Worm (Caenorhabditis elegans) whole organism, young adult: Measurements from ENCODE around the gene rsf-1.

Experiments
- F49E8.2 ChIP-seq: sonication (generic microtip); optimal IDR thresholded peaks from 3 replicates; lab custom pipeline; 2017; ENCODE audit warnings: missing genetic modification characterization, mild to moderate bottlenecking, missing compliant biosample characterization, antibody characterized with exemption, moderate library complexity; ENCODE audit not compliant: insufficient read depth
- K12H6.12 ChIP-seq: fragments of 200-800 bp; sonication (Bioruptor generic); optimal IDR thresholded peaks from 2 replicates; lab custom pipeline; 2018; ENCODE audit warnings: mild to moderate bottlenecking, missing genetic modification characterization, missing compliant biosample characterization
- T07F8.4 ChIP-seq: sonication (generic microtip); optimal IDR thresholded peaks from 2 replicates; lab custom pipeline; 2016; ENCODE audit warnings: mild to moderate bottlenecking, missing genetic modification characterization, moderate library complexity, missing compliant biosample characterization
- T26A5.8 ChIP-seq: sonication (generic microtip); optimal IDR thresholded peaks from 2 replicates; lab custom pipeline; 2016; ENCODE audit warnings: missing genetic modification characterization, missing compliant biosample characterization
- cebp-2 ChIP-seq: fragments of 200-800 bp; sonication (Bioruptor generic); IDR thresholded peaks from 2 replicates; pipeline ENCODE4 v1.3.6; 2022; ENCODE audit warnings: missing genetic modification characterization, missing compliant biosample characterization
- ceh-27 ChIP-seq: fragments of 200-800 bp; sonication (Bioruptor generic); optimal IDR thresholded peaks from 2 replicates; lab custom pipeline; 2018; ENCODE audit warnings: mild to moderate bottlenecking, missing genetic modification characterization, moderate library complexity, missing compliant biosample characterization
- egl-18 ChIP-seq: fragments of 200-800 bp; sonication (Bioruptor generic); IDR thresholded peaks from 2 replicates; pipeline ENCODE4 v1.3.6; 2022; ENCODE audit warnings: missing genetic modification reagents, missing genetic modification characterization, missing compliant biosample characterization
- gei-17 ChIP-seq: fragments of 200-800 bp; sonication (Bioruptor generic); optimal IDR thresholded peaks from 2 replicates; lab custom pipeline; 2018; ENCODE audit warnings: mild to moderate bottlenecking, missing genetic modification characterization, missing compliant biosample characterization
- him-1 ChIP-seq: sonication (generic microtip); optimal IDR thresholded peaks from 2 replicates; lab custom pipeline; 2016; ENCODE audit warnings: missing genotype, missing genetic modification reagents, missing genetic modification characterization, missing compliant biosample characterization
- hlh-12 ChIP-seq: sonication (generic microtip); optimal IDR thresholded peaks from 2 replicates; lab custom pipeline; 2016; ENCODE audit warnings: missing genetic modification characterization, missing compliant biosample characterization
- hrde-1 ChIP-seq: sonication (generic microtip); optimal IDR thresholded peaks from 2 replicates; lab custom pipeline; 2016; ENCODE audit warnings: missing genetic modification characterization, mild to moderate bottlenecking, missing compliant biosample characterization, moderate library complexity, missing genotype, missing genetic modification reagents, borderline replicate concordance
- let-526 ChIP-seq: fragments of 200-800 bp; sonication (Bioruptor generic); IDR thresholded peaks from 2 replicates; pipeline ENCODE4 v1.3.6; 2022; ENCODE audit warnings: missing genetic modification reagents, missing genetic modification characterization, missing compliant biosample characterization
- let-607 ChIP-seq, 2 experiments: fragments of 200-800 bp in 1 of 2; sonication (Bioruptor generic) in 1 of 2; sonication (generic microtip) in 1 of 2; optimal IDR thresholded peaks; 2 replicates each; lab custom pipeline; 2016 to 2018; ENCODE audit warnings: mild to moderate bottlenecking in 2 of 2, missing compliant biosample characterization in 2 of 2, missing genetic modification characterization in 2 of 2, moderate library complexity in 2 of 2, missing genotype in 1 of 2
- lin-54 ChIP-seq: fragments of 200-800 bp; sonication (Bioruptor generic); optimal IDR thresholded peaks from 2 replicates; lab custom pipeline; 2018; ENCODE audit warnings: mild to moderate bottlenecking, missing genetic modification characterization, missing compliant biosample characterization
- lir-1 ChIP-seq: fragments of 200-800 bp; sonication (Bioruptor generic); conservative IDR thresholded peaks from 2 replicates; pipeline ENCODE4 v1.3.6; 2022; ENCODE audit warnings: missing genetic modification reagents, missing genetic modification characterization, missing compliant biosample characterization
- lsy-27 ChIP-seq: sonication (generic microtip); optimal IDR thresholded peaks from 2 replicates; lab custom pipeline; 2017; ENCODE audit warnings: missing genetic modification characterization, mild to moderate bottlenecking, missing compliant biosample characterization, antibody characterized with exemption, missing genotype, borderline replicate concordance; ENCODE audit not compliant: insufficient read depth
- madf-10 ChIP-seq: sonication (generic microtip); optimal IDR thresholded peaks from 2 replicates; lab custom pipeline; 2016; ENCODE audit warnings: mild to moderate bottlenecking, missing genetic modification characterization, missing compliant biosample characterization
- mes-4 ChIP-seq: sonication (generic microtip); optimal IDR thresholded peaks from 2 replicates; lab custom pipeline; 2016; ENCODE audit warnings: missing genotype, missing genetic modification characterization, missing compliant biosample characterization
- mxl-1 ChIP-seq: sonication (generic microtip); optimal IDR thresholded peaks from 2 replicates; lab custom pipeline; 2016; ENCODE audit warnings: missing genetic modification characterization, missing compliant biosample characterization
- nfya-1 ChIP-seq: sonication (generic microtip); optimal IDR thresholded peaks from 2 replicates; lab custom pipeline; 2017; ENCODE audit warnings: antibody characterized with exemption, missing compliant biosample characterization, missing genetic modification characterization, borderline replicate concordance; ENCODE audit not compliant: insufficient read depth
- nfyb-1 ChIP-seq: fragments of 200-800 bp; sonication (Bioruptor generic); IDR thresholded peaks from 2 replicates; pipeline ENCODE4 v1.3.6; 2022; ENCODE audit warnings: missing genetic modification reagents, missing genetic modification characterization, missing compliant biosample characterization
- pbrm-1 ChIP-seq: fragments of 200-800 bp; sonication (Bioruptor generic); IDR thresholded peaks from 2 replicates; pipeline ENCODE4 v1.3.6; 2022; ENCODE audit warnings: missing genetic modification reagents, missing genetic modification characterization, missing compliant biosample characterization
- pha-4 ChIP-seq: fragments of 150-350 bp; sonication (generic microtip); optimal IDR thresholded peaks from 2 replicates; lab custom pipeline; 2014; ENCODE audit warnings: missing biosample characterization, missing genetic modification reagents, missing genetic modification characterization
- rcor-1 ChIP-seq: fragments of 200-800 bp; sonication (Bioruptor generic); IDR thresholded peaks from 2 replicates; pipeline ENCODE4 v1.3.6; 2022; ENCODE audit warnings: missing genetic modification reagents, missing genetic modification characterization, missing compliant biosample characterization
- rec-8 ChIP-seq, 2 experiments: sonication (generic microtip); optimal IDR thresholded peaks; 2 replicates each; lab custom pipeline; 2016; ENCODE audit warnings: mild to moderate bottlenecking in 2 of 2, missing genetic modification characterization in 2 of 2, missing genetic modification reagents in 2 of 2, missing genotype in 2 of 2, missing biosample characterization in 1 of 2, missing compliant biosample characterization in 1 of 2, moderate library complexity in 1 of 2
- rpc-1 ChIP-seq, 2 experiments: fragments of 150-350 bp in 1 of 2; sonication (generic microtip) in 1 of 2; optimal IDR thresholded peaks; 2 replicates each; lab custom pipeline; 2014 to 2018; ENCODE audit warnings: missing biosample characterization in 1 of 2, missing genetic modification characterization in 1 of 2, missing genetic modification reagents in 1 of 2, missing genotype in 1 of 2
- sdz-38 ChIP-seq: sonication (generic microtip); optimal IDR thresholded peaks from 2 replicates; lab custom pipeline; 2016; ENCODE audit warnings: missing genotype, missing genetic modification characterization, missing compliant biosample characterization
- snpc-1.3 ChIP-seq: sonication (generic microtip); optimal IDR thresholded peaks from 2 replicates; lab custom pipeline; 2017; ENCODE audit warnings: missing genetic modification characterization, mild to moderate bottlenecking, missing compliant biosample characterization, antibody characterized with exemption, moderate library complexity, missing genotype, missing genetic modification reagents; ENCODE audit not compliant: insufficient read depth
- snpc-4 ChIP-seq, 5 experiments: fragments of 150-350 bp in 1 of 5; sonication (generic microtip) in 4 of 5; optimal IDR thresholded peaks; 2 replicates each; lab custom pipeline; 2014 to 2018; ENCODE audit warnings: missing genetic modification characterization in 5 of 5, missing biosample characterization in 3 of 5, antibody characterized with exemption in 2 of 5, mild to moderate bottlenecking in 2 of 5, missing compliant biosample characterization in 2 of 5, missing genotype in 2 of 5, moderate library complexity in 2 of 5, missing genetic modification reagents in 1 of 5
- tlf-1 ChIP-seq: fragments of 200-800 bp; sonication (Bioruptor generic); optimal IDR thresholded peaks from 2 replicates; lab custom pipeline; 2018; ENCODE audit warnings: mild to moderate bottlenecking, missing genetic modification characterization, missing compliant biosample characterization
- unc-130 ChIP-seq: sonication (generic microtip); optimal IDR thresholded peaks from 2 replicates; lab custom pipeline; 2016; ENCODE audit warnings: missing genetic modification reagents, missing genetic modification characterization, missing compliant biosample characterization
- unc-62 ChIP-seq: fragments of 150-350 bp; optimal IDR thresholded peaks from 2 replicates; lab custom pipeline; 2014; ENCODE audit warnings: missing biosample characterization, missing genetic modification reagents, missing genetic modification characterization
- zfh-2 ChIP-seq: fragments of 200-800 bp; sonication (Bioruptor generic); conservative IDR thresholded peaks from 2 replicates; pipeline ENCODE4 v1.3.6; 2022; ENCODE audit warnings: missing genetic modification reagents, missing genetic modification characterization, missing compliant biosample characterization
- zim-3 ChIP-seq: sonication (generic microtip); optimal IDR thresholded peaks from 2 replicates; lab custom pipeline; 2017; ENCODE audit warnings: mild to moderate bottlenecking, missing genetic modification characterization, moderate library complexity, missing compliant biosample characterization
- ztf-25 ChIP-seq: fragments of 200-800 bp; sonication (Bioruptor generic); IDR thresholded peaks from 2 replicates; pipeline ENCODE4 v1.3.6; 2022; ENCODE audit warnings: missing genetic modification reagents, missing genetic modification characterization, missing compliant biosample characterization
- ztf-28 ChIP-seq: fragments of 200-800 bp; sonication (Bioruptor generic); IDR thresholded peaks from 2 replicates; pipeline ENCODE4 v1.3.6; 2022; ENCODE audit warnings: missing genetic modification reagents, missing genetic modification characterization, missing compliant biosample characterization
- ztf-3 ChIP-seq: fragments of 200-800 bp; sonication (Bioruptor generic); optimal IDR thresholded peaks from 2 replicates; lab custom pipeline; 2018; ENCODE audit warnings: mild to moderate bottlenecking, missing genetic modification characterization, missing compliant biosample characterization

rsf-1 gene

DNA sequence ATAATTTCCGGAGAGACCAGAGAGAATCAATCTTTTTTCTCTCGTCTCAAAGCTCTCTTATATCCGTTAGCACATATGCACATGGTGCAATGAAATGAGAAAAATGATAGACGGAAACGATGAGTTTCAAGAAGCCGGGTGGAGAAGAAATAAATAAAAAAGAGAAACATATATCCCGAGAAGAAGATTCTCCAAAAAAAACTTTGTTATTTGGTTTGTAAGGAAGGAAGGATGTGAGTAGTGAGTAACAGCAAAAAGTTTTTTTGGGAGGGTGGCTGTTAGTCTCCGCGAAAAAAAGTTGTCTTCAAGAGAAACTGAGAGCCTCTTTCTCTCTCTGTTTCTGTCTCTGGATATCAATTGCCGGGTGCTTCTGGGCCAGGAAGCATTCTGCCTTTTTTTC is 10.5 kb downstream of the rsf-1 start:
- no peak for TF ChIP-seq mxl-1 (tag; lab: Kevin White, UChicago)
- TF ChIP-seq snpc-1.3 (tag; lab: Kevin White, UChicago) = no peak

DNA sequence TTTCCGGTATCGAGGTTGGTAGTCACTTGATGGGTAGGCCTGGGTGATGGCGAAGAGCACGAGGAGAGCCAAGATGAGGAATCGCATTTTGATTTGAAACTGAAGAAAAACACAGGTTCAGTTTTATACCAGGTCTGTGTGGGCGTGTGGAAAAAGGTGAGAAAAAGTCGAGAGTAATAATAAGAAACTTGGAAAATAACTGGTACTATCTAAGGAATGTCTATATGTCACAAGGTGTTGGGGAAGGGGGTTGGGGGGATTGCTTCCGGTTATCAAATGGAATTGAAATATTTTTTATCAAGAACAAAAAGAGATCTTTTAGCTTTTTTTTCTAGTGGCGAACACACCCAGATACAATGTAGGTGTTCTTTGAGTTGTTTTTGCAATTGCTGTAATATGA is 13.4 kb downstream of the rsf-1 start, which contains the start of gene nlp-51:
nlp-51 (minus strand) TSS at position 101 of the 400 bp plus-strand sequence.
- TF ChIP-seq rcor-1 (no peak), sdz-38 (no peak), rec-8 (tag; optimal IDR thresholded peaks at IDR 0.05; lab: Kevin White, UChicago) (no peak), mes-4 (tag; lab: Kevin White, UChicago) (no peak), pha-4 (no peak), K12H6.12 (tag; lab: Kevin White, UChicago) (no peak), F49E8.2 (no peak), unc-130 (GFP tag; lab: Kevin White, UChicago) (no peak), zim-3 (tag; lab: Kevin White, UChicago) (no peak), pbrm-1 (GFP tag; lab: Robert Waterston, UW) (no peak), nfya-1 (tag; lab: Kevin White, UChicago) (no peak), nfyb-1 (GFP tag; lab: Robert Waterston, UW) (no peak), egl-18 (no peak), tlf-1 (GFP tag; lab: Kevin White, UChicago) (no peak)

DNA sequence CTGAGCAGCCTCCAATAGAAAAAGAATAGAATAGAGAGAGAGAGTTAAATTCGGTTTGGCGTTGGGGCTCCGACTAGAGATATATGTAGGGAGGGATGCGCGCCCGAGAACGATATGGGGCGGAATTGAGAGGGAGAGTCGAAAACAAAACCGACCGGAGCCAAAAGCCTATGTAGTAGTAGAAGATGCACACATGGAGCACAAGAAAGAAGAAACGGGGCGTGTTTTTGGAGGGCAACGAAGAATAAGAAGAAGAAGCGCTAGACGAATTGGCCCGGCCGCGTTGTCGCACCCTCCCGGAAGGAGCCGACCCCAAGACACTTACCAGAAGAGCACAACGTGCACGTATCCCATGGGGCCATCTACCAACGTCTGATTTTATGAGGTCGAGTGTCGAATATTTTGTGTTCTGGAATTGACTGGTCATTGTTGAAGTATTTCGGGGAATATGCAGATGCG is 22.9 kb downstream of the rsf-1 start, which contains the start of gene tag-180:
tag-180 (minus strand) TSS at position 409 of the 459 bp plus-strand sequence.
- TF ChIP-seq zfh-2 (GFP tag; lab: Robert Waterston, UW) (peak; percentile 37; the same call in 1 of the 2 replicates), ztf-25 (GFP tag; lab: Robert Waterston, UW) (no peak), let-526 (GFP tag; lab: Robert Waterston, UW) (no peak)

DNA sequence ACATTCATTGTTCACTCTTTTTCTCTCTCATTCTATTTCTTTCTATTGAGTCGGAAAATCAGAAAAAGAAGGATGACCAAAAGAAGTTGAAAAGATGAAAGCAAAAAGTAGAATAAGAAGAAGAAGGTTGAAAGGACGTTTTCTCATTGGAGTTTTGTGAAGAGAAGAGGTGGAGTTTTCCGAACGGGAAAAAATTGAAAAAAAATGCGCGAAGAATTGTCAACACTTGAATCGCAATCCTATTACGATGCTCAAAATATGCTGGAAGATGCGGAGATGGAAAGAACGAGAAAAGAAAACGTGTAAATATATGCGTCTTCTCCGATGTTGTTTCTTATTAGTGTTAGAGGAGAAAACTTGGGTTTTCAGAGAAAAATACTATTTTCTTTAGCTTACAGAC is 27.2 kb downstream of the rsf-1 start:
- TF ChIP-seq hlh-12 (tag; lab: Kevin White, UChicago) (no peak), let-607 (tag; optimal IDR thresholded peaks at IDR 0.05; lab: Kevin White, UChicago) (no peak), snpc-4 (GFP tag; optimal IDR thresholded peaks at IDR 0.05; lab: Kevin White, UChicago) (no peak), snpc-4 (tag; optimal IDR thresholded peaks at IDR 0.05; lab: Kevin White, UChicago) (no peak), lsy-27 (tag; lab: Kevin White, UChicago) (no peak)

DNA sequence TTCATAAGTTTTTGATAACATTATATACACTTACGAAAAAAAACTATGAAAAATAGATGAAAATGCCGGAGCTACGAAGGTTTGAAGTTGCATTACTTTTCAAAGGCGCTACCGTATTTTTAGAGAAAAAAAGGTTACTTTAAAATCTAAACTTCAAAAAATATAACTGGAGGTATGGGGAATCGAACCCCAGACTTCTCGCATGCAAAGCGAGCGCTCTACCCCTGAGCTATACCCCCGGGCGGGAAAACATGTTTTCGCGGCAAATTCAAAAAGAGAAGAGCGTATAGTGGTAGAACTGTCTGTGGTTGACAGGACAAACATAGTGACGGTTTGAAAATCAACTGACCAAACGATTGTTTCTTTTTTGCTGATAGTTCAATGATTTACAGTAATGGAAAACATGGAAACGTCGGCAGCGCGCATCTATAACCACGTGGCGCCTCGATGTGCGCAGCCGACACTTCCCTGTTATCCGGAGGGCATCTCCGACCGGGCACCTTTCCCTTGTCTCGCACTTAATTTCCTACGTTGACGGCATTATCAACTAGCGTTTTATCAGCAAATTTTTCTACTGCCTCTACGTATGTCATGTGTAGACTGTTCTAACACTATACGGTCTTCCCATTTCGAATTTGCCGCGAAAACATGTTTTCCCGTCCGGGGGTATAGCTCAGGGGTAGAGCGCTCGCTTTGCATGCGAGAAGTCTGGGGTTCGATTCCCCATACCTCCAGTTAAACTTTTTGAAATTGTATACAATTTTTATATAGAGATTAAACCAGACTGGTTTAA is 27.8 kb downstream of the rsf-1 start:
- TF ChIP-seq lsy-27 (tag; lab: Kevin White, UChicago) = no peak
- TF ChIP-seq ceh-27 (GFP tag; lab: Kevin White, UChicago) = no peak
- TF ChIP-seq rcor-1 = peak; percentile 40
- no peak for TF ChIP-seq K12H6.12 (tag; lab: Kevin White, UChicago)
- TF ChIP-seq cebp-2 = peak; percentile 85; the same call in 1 of the 2 replicates
- TF ChIP-seq rpc-1 (optimal IDR thresholded peaks at IDR 0.05; lab: Kevin White, UChicago) = peak; percentile 60
- TF ChIP-seq rpc-1 (tag; optimal IDR thresholded peaks at IDR 0.05; lab: Kevin White, UChicago) = peak; percentile 73
- TF ChIP-seq ztf-3 (GFP tag; lab: Kevin White, UChicago) = no peak
- no peak for TF ChIP-seq T07F8.4 (tag; lab: Kevin White, UChicago)
- no peak for TF ChIP-seq T26A5.8 (tag; lab: Kevin White, UChicago)
- TF ChIP-seq him-1 (tag; lab: Kevin White, UChicago) = no peak
- no peak for TF ChIP-seq madf-10 (tag; lab: Kevin White, UChicago)
- TF ChIP-seq ztf-28 = no peak
- TF ChIP-seq nfya-1 (tag; lab: Kevin White, UChicago) = no peak
- no peak for TF ChIP-seq gei-17 (GFP tag; lab: Kevin White, UChicago)
- peak; percentile 61 for TF ChIP-seq snpc-1.3 (tag; lab: Kevin White, UChicago)
- no peak for TF ChIP-seq lin-54 (GFP tag; lab: Kevin White, UChicago)
- TF ChIP-seq lir-1 (GFP tag; lab: Robert Waterston, UW) = no peak
- no peak for TF ChIP-seq unc-62 (GFP tag; lab: Kevin White, UChicago)
- TF ChIP-seq hrde-1 = no peak
- peak in 1 of 2 experiments; percentile 33 for TF ChIP-seq let-607 (tag; optimal IDR thresholded peaks at IDR 0.05; lab: Kevin White, UChicago)
